Worm (Caenorhabditis elegans) whole organism, mixed stage, embryonic: ENCODE measurements around the gene F54F2.7.

Experiments
- M03D4.4 ChIP-seq: sonication (generic microtip); optimal IDR thresholded peaks from 2 replicates; lab custom pipeline; 2017; ENCODE audit warnings: mild to moderate bottlenecking, missing genetic modification characterization, missing compliant biosample characterization
- bed-3 ChIP-seq: fragments of 200-800 bp; sonication (Bioruptor generic); optimal IDR thresholded peaks from 3 replicates; lab custom pipeline; 2018; ENCODE audit warnings: mild to moderate bottlenecking, missing genetic modification characterization, moderate library complexity, missing compliant biosample characterization
- blmp-1 ChIP-seq: fragments of 150-350 bp; optimal IDR thresholded peaks from 2 replicates; lab custom pipeline; 2014; ENCODE audit warnings: missing biosample characterization, missing genetic modification characterization
- ceh-39 ChIP-seq: fragments of 150-350 bp; optimal IDR thresholded peaks from 2 replicates; lab custom pipeline; 2014; ENCODE audit warnings: missing biosample characterization, missing genetic modification characterization
- ceh-43 ChIP-seq: fragments of 200-800 bp; sonication (Bioruptor generic); optimal IDR thresholded peaks from 2 replicates; lab custom pipeline; 2018; ENCODE audit warnings: mild to moderate bottlenecking, missing genetic modification characterization, moderate library complexity, missing compliant biosample characterization
- ces-1 ChIP-seq: fragments of 150-350 bp; optimal IDR thresholded peaks from 2 replicates; lab custom pipeline; 2014; ENCODE audit warnings: missing biosample characterization, missing genetic modification reagents, missing genetic modification characterization
- cnd-1 ChIP-seq: fragments of 200-800 bp; sonication (Bioruptor generic); optimal IDR thresholded peaks from 2 replicates; lab custom pipeline; 2018; ENCODE audit warnings: mild to moderate bottlenecking, missing genetic modification characterization, missing compliant biosample characterization
- elt-1 ChIP-seq: sonication (generic microtip); optimal IDR thresholded peaks from 2 replicates; lab custom pipeline; 2017; ENCODE audit warnings: missing genetic modification characterization, mild to moderate bottlenecking, missing compliant biosample characterization, antibody characterized with exemption, moderate library complexity, borderline replicate concordance; ENCODE audit not compliant: insufficient read depth
- elt-3 ChIP-seq: fragments of 150-350 bp; optimal IDR thresholded peaks from 2 replicates; lab custom pipeline; 2014; ENCODE audit warnings: missing biosample characterization, missing genetic modification characterization
- flh-1 ChIP-seq: fragments of 200-800 bp; sonication (Bioruptor generic); optimal IDR thresholded peaks from 2 replicates; lab custom pipeline; 2018; ENCODE audit warnings: mild to moderate bottlenecking, missing genetic modification characterization, moderate library complexity, missing compliant biosample characterization
- ham-2 ChIP-seq: fragments of 200-800 bp; sonication (Bioruptor generic); optimal IDR thresholded peaks from 2 replicates; lab custom pipeline; 2018; ENCODE audit warnings: mild to moderate bottlenecking, missing genetic modification characterization, missing compliant biosample characterization
- hlh-1 ChIP-seq: fragments of 150-350 bp; optimal IDR thresholded peaks from 2 replicates; lab custom pipeline; 2014; ENCODE audit warnings: missing biosample characterization, missing genetic modification reagents, missing genetic modification characterization
- lin-13 ChIP-seq: fragments of 150-350 bp; optimal IDR thresholded peaks from 2 replicates; lab custom pipeline; 2014; ENCODE audit warnings: missing biosample characterization, missing genetic modification characterization
- lin-32 ChIP-seq: fragments of 200-800 bp; sonication (Bioruptor generic); optimal IDR thresholded peaks from 2 replicates; lab custom pipeline; 2018; ENCODE audit warnings: mild to moderate bottlenecking, missing genetic modification characterization, missing compliant biosample characterization
- mab-5 ChIP-seq: fragments of 150-350 bp; optimal IDR thresholded peaks from 2 replicates; lab custom pipeline; 2014; ENCODE audit warnings: missing biosample characterization, missing genetic modification characterization
- mep-1 ChIP-seq: fragments of 150-350 bp; optimal IDR thresholded peaks from 2 replicates; lab custom pipeline; 2017; ENCODE audit warnings: missing biosample characterization, missing genetic modification reagents, missing genetic modification characterization, inconsistent platforms
- mls-2 ChIP-seq: sonication (generic microtip); optimal IDR thresholded peaks from 2 replicates; lab custom pipeline; 2016; ENCODE audit warnings: mild to moderate bottlenecking, missing genetic modification characterization, moderate library complexity, missing compliant biosample characterization
- nhr-12 ChIP-seq: fragments of 150-350 bp; optimal IDR thresholded peaks from 2 replicates; lab custom pipeline; 2014; ENCODE audit warnings: missing biosample characterization, missing genetic modification characterization
- nhr-2 ChIP-seq: fragments of 150-350 bp; optimal IDR thresholded peaks from 2 replicates; lab custom pipeline; 2014; ENCODE audit warnings: missing biosample characterization, missing genetic modification characterization
- nhr-237 ChIP-seq: fragments of 150-350 bp; optimal IDR thresholded peaks from 2 replicates; lab custom pipeline; 2014; ENCODE audit warnings: missing biosample characterization, missing genetic modification characterization
- nhr-28 ChIP-seq: fragments of 150-350 bp; optimal IDR thresholded peaks from 2 replicates; lab custom pipeline; 2014; ENCODE audit warnings: missing biosample characterization, missing genetic modification characterization
- nhr-76 ChIP-seq: sonication (generic microtip); optimal IDR thresholded peaks from 2 replicates; lab custom pipeline; 2017; ENCODE audit warnings: missing biosample characterization, missing genetic modification characterization
- sem-2 ChIP-seq: fragments of 200-800 bp; sonication (Bioruptor generic); optimal IDR thresholded peaks from 2 replicates; lab custom pipeline; 2018; ENCODE audit warnings: mild to moderate bottlenecking, missing genetic modification characterization, missing compliant biosample characterization
- snpc-4 ChIP-seq: fragments of 150-350 bp; optimal IDR thresholded peaks from 2 replicates; lab custom pipeline; 2014; ENCODE audit warnings: missing biosample characterization, missing genetic modification characterization
- sptf-1 ChIP-seq: sonication (generic microtip); optimal IDR thresholded peaks from 2 replicates; lab custom pipeline; 2017; ENCODE audit warnings: mild to moderate bottlenecking, missing genetic modification characterization, moderate library complexity, missing compliant biosample characterization
- tbx-8 ChIP-seq: fragments of 200-800 bp; sonication (Bioruptor generic); optimal IDR thresholded peaks from 2 replicates; lab custom pipeline; 2018; ENCODE audit warnings: mild to moderate bottlenecking, missing genetic modification characterization, moderate library complexity, missing compliant biosample characterization
- unc-120 ChIP-seq: sonication (generic microtip); optimal IDR thresholded peaks from 2 replicates; lab custom pipeline; 2017; ENCODE audit warnings: missing genetic modification characterization, missing compliant biosample characterization; ENCODE audit not compliant: poor library complexity, severe bottlenecking
- unc-62 ChIP-seq: fragments of 150-350 bp; optimal IDR thresholded peaks from 2 replicates; lab custom pipeline; 2014; ENCODE audit warnings: missing biosample characterization, missing genetic modification reagents, missing genetic modification characterization
- ztf-11 ChIP-seq: fragments of 150-350 bp; optimal IDR thresholded peaks from 2 replicates; lab custom pipeline; 2014; ENCODE audit warnings: missing biosample characterization, missing genetic modification characterization

The F54F2.7 gene

ce11 chrIII:8767292-8767829 lies 39.8 kb downstream of the F54F2.7 start, which contains the start of gene mig-22:
mig-22 (minus strand) TSS chrIII:8767342.
- TF ChIP-seq lin-13 (tag; lab: Kevin White, UChicago) (no peak), nhr-2 (peak; percentile 88), ces-1 (no peak)

- TF ChIP-seq sptf-1, result no peak
- no peak for TF ChIP-seq lin-32 (GFP tag; lab: Kevin White, UChicago)
Observed at ce11 chrIII:8766467-8766866, 40.7 kb downstream of the F54F2.7 start.

- TF ChIP-seq nhr-28 (tag; lab: Kevin White, UChicago), result no peak
- no peak for TF ChIP-seq mab-5 (tag; lab: Kevin White, UChicago)
- no peak for TF ChIP-seq cnd-1
- no peak for TF ChIP-seq tbx-8 (GFP tag; lab: Kevin White, UChicago)
- TF ChIP-seq elt-1 (tag; lab: Kevin White, UChicago), result no peak
- TF ChIP-seq unc-120, result no peak
- no peak for TF ChIP-seq sptf-1
- no peak for TF ChIP-seq ham-2 (GFP tag; lab: Kevin White, UChicago)
- TF ChIP-seq mls-2, result no peak
- no peak for TF ChIP-seq elt-3 (tag; lab: Kevin White, UChicago)
- TF ChIP-seq unc-62, result no peak
- no peak for TF ChIP-seq nhr-237 (tag; lab: Kevin White, UChicago)
- no peak for TF ChIP-seq snpc-4 (tag; lab: Kevin White, UChicago)
- no peak for TF ChIP-seq ceh-43
- no peak for TF ChIP-seq flh-1 (GFP tag; lab: Kevin White, UChicago)
- TF ChIP-seq sem-2, result no peak
Observed at ce11 chrIII:8765030-8765429, 42.1 kb downstream of the F54F2.7 start.

- no peak for TF ChIP-seq lin-32 (GFP tag; lab: Kevin White, UChicago)
- TF ChIP-seq snpc-4 (tag; lab: Kevin White, UChicago), result no peak
- TF ChIP-seq ham-2 (GFP tag; lab: Kevin White, UChicago), result no peak
- TF ChIP-seq M03D4.4 (tag; lab: Kevin White, UChicago), result no peak
- no peak for TF ChIP-seq blmp-1
- no peak for TF ChIP-seq flh-1 (GFP tag; lab: Kevin White, UChicago)
- TF ChIP-seq nhr-76, result no peak
- no peak for TF ChIP-seq elt-1 (tag; lab: Kevin White, UChicago)
- TF ChIP-seq hlh-1 (tag; lab: Kevin White, UChicago), result no peak
- no peak for TF ChIP-seq nhr-237 (tag; lab: Kevin White, UChicago)
- TF ChIP-seq unc-62, result no peak
- no peak for TF ChIP-seq bed-3 (GFP tag; lab: Kevin White, UChicago)
- no peak for TF ChIP-seq tbx-8 (GFP tag; lab: Kevin White, UChicago)
- no peak for TF ChIP-seq ceh-43
- TF ChIP-seq, all 35 proteins: peak for 0
Observed at ce11 chrIII:8763111-8763510, 44.0 kb downstream of the F54F2.7 start.

DNA sequence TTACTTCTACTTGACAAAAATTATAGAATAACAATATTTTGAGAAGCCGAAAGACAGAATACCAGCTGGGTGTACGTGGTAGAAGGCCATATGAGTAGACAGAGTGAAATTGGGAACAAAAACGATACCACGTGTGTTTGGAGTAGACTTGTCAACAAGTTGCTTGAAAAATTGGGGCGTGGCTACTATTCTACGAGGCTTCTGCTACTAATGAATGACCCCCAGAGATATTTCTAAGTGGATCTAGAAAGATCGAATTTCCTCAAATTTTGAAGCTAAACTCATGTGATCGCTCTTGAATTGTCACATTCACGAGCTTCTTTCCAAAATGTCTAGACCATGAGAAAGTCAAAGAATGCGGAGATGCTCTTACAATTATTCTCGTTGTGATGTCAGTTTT lies 45.1 kb downstream of the F54F2.7 start:
- TF ChIP-seq nhr-28 (tag; lab: Kevin White, UChicago) (no peak), elt-1 (tag; lab: Kevin White, UChicago) (no peak), mls-2 (no peak), ceh-43 (no peak), nhr-237 (tag; lab: Kevin White, UChicago) (no peak)

DNA sequence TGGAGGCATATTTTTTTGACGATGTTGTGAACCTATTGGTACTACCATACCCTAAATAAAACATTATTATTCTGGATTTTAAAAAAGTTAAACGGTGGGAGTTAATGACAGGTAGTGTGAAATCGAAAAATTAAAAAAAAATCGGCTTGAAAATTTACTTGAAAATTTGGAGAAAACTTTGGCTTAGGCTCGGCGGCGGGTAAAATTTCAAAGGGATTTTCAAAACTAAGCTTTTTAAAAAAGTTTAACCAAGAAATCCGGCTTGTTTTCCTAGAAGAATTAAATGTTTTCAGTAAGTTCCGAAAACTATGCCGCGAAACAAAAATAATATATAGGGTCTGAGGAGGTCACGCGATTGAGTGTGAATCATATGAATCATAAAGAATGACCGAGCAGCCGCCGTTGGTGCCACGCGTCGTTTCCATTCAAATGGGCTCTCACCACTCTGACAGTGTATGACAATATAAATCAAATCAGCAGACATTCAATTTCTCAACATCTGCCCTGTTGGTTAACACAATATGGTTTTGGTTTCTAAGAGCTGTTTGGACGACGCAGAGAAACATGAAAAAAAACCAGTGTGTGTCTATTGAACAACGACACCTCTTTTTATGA lies 46.0 kb downstream of the F54F2.7 start, which contains the start of gene aak-1:
Gene aak-1, minus strand, starts transcription at position 51 of the 615 bp plus-strand sequence.
- TF ChIP-seq nhr-12 (tag; lab: Kevin White, UChicago) (no peak), mep-1 (tag; lab: Kevin White, UChicago) (no peak), nhr-28 (tag; lab: Kevin White, UChicago) (no peak), hlh-1 (tag; lab: Kevin White, UChicago) (no peak), blmp-1 (no peak), ceh-39 (tag; lab: Kevin White, UChicago) (no peak), ztf-11 (tag; lab: Kevin White, UChicago) (no peak), sem-2 (no peak), nhr-76 (no peak), ham-2 (GFP tag; lab: Kevin White, UChicago) (no peak)
